Fruit fly (Drosophila melanogaster) whole organism, pupa: ENCODE data around the gene CG12024.

Experiments used
- CG10348 ChIP-seq: fragments of 200-800 bp; sonication (Bioruptor generic); IDR thresholded peaks from 2 replicates; pipeline ENCODE4 v1.3.6; 2022; ENCODE audit warnings: missing biosample characterization, missing genetic modification characterization
- CG12605 ChIP-seq: fragments of 200-800 bp; sonication (Bioruptor generic); IDR thresholded peaks from 2 replicates; pipeline ENCODE4 v1.3.6; 2022; ENCODE audit warnings: missing biosample characterization, missing genetic modification characterization
- CG13204 ChIP-seq: fragments of 200-800 bp; sonication (Bioruptor generic); optimal IDR thresholded peaks from 2 replicates; lab custom pipeline; 2018; ENCODE audit warnings: missing biosample characterization, mild to moderate bottlenecking, missing genetic modification characterization, moderate library complexity
- CG14655 ChIP-seq: fragments of 200-800 bp; sonication (Bioruptor generic); optimal IDR thresholded peaks from 3 replicates; lab custom pipeline; 2017; ENCODE audit warnings: mild to moderate bottlenecking, missing biosample characterization, missing genetic modification reagents, missing genetic modification characterization
- CG15710 ChIP-seq: fragments of 200-800 bp; sonication (Bioruptor generic); optimal IDR thresholded peaks from 2 replicates; lab custom pipeline; 2018; ENCODE audit warnings: missing biosample characterization, mild to moderate bottlenecking, missing genetic modification characterization, moderate library complexity
- CG17806 ChIP-seq: fragments of 200-800 bp; sonication (Bioruptor generic); optimal IDR thresholded peaks from 2 replicates; lab custom pipeline; 2018; ENCODE audit warnings: missing biosample characterization, mild to moderate bottlenecking, missing genetic modification characterization, moderate library complexity
- CG32121 ChIP-seq: fragments of 200-800 bp; sonication (Bioruptor generic); IDR thresholded peaks from 2 replicates; pipeline ENCODE4 v1.3.6; 2022; ENCODE audit warnings: missing biosample characterization, missing genetic modification characterization
- CG34367 ChIP-seq: fragments of 200-800 bp; sonication (Bioruptor generic); optimal IDR thresholded peaks from 2 replicates; lab custom pipeline; 2018; ENCODE audit warnings: missing biosample characterization, mild to moderate bottlenecking, missing genetic modification characterization
- CG4496 ChIP-seq: fragments of 200-800 bp; sonication (Bioruptor generic); IDR thresholded peaks from 3 replicates; pipeline ENCODE4 v1.3.6; 2022; ENCODE audit warnings: missing biosample characterization, missing genetic modification characterization
- CG8159 ChIP-seq: fragments of 200-800 bp; sonication (Bioruptor generic); optimal IDR thresholded peaks from 3 replicates; lab custom pipeline; 2018; ENCODE audit warnings: missing biosample characterization, mild to moderate bottlenecking, missing genetic modification characterization, moderate library complexity
- CG8301 ChIP-seq: fragments of 200-800 bp; sonication (Bioruptor generic); optimal IDR thresholded peaks from 2 replicates; lab custom pipeline; 2018; ENCODE audit warnings: missing biosample characterization, mild to moderate bottlenecking, missing genetic modification characterization
- CG9948 ChIP-seq: fragments of 200-800 bp; sonication (Bioruptor generic); optimal IDR thresholded peaks from 2 replicates; lab custom pipeline; 2018; ENCODE audit warnings: missing biosample characterization, mild to moderate bottlenecking, missing genetic modification characterization, moderate library complexity
- D1 ChIP-seq: fragments of 200-800 bp; sonication (Bioruptor generic); optimal IDR thresholded peaks from 2 replicates; lab custom pipeline; 2018; ENCODE audit warnings: missing biosample characterization, mild to moderate bottlenecking, missing genetic modification characterization, moderate library complexity
- EcR ChIP-seq: fragments of 200-800 bp; sonication (Bioruptor generic); optimal IDR thresholded peaks from 3 replicates; lab custom pipeline; 2019; ENCODE audit warnings: missing biosample characterization, missing genetic modification characterization, mild to moderate bottlenecking, moderate library complexity, missing genetic modification reagents
- Ets98B ChIP-seq: fragments of 200-800 bp; sonication (Bioruptor generic); IDR thresholded peaks from 2 replicates; pipeline ENCODE4 v1.3.6; 2022; ENCODE audit warnings: missing biosample characterization, missing genetic modification characterization
- Pif1A ChIP-seq: fragments of 200-800 bp; sonication (Bioruptor generic); optimal IDR thresholded peaks from 3 replicates; lab custom pipeline; 2016; ENCODE audit warnings: missing biosample characterization, missing genetic modification characterization
- Pif1B ChIP-seq: fragments of 200-800 bp; sonication (Bioruptor generic); optimal IDR thresholded peaks from 3 replicates; lab custom pipeline; 2016; ENCODE audit warnings: missing biosample characterization, missing genetic modification characterization
- Snoo ChIP-seq: fragments of 200-800 bp; sonication (Bioruptor generic); optimal IDR thresholded peaks from 3 replicates; lab custom pipeline; 2017; ENCODE audit warnings: missing biosample characterization, mild to moderate bottlenecking, missing genetic modification characterization, inconsistent platforms
- fd96Ca ChIP-seq: fragments of 200-800 bp; sonication (Bioruptor generic); IDR thresholded peaks from 3 replicates; pipeline ENCODE4 v1.3.6; 2022; ENCODE audit warnings: missing biosample characterization, missing genetic modification characterization
- gl ChIP-seq: fragments of 200-800 bp; sonication (Bioruptor generic); optimal IDR thresholded peaks from 2 replicates; lab custom pipeline; 2018; ENCODE audit warnings: missing biosample characterization, mild to moderate bottlenecking, missing genetic modification characterization
- rn ChIP-seq: fragments of 200-800 bp; sonication (Bioruptor generic); IDR thresholded peaks from 2 replicates; pipeline ENCODE4 v1.3.6; 2022; ENCODE audit warnings: missing biosample characterization, missing genetic modification characterization

CG12024 gene

DNA sequence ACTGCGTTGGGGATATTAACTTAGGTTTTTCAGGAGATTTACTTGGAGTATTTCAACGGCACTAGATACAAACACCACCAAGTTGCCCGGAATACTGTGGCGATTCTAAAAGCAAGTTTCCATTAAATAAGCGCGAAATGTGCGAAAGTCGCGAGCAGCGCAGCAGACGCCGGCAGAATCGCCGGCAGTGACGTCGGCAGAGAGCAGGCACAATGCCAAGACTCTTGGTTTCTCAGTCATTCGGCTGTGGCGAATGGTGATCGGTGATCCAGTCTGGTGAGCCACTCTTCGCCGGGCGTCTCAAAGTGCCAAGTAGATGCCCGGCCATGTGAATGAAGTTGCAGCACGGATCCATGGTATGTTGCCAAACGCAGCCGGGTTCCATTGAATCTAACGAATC lies 21.9 kb upstream of the CG12024 start, which contains the start of gene Cpr62Bb:
Gene Cpr62Bb, minus strand, starts transcription at position 101 of the 400 bp plus-strand sequence.
- no peak for TF ChIP-seq CG32121
- no peak for TF ChIP-seq CG34367 (tag; lab: Kevin White, UChicago)
- TF ChIP-seq EcR, result no peak
- no peak for TF ChIP-seq CG14655 (GFP tag; lab: Kevin White, UChicago)
- TF ChIP-seq rn (GFP tag; lab: Robert Waterston, UW), result no peak
- no peak for TF ChIP-seq Snoo (tag; lab: Kevin White, UChicago)
- TF ChIP-seq D1, result no peak
- no peak for TF ChIP-seq CG9948 (tag; lab: Kevin White, UChicago)
- TF ChIP-seq CG12605 (GFP tag; lab: Robert Waterston, UW), result no peak
- TF ChIP-seq Ets98B, result no peak
- no peak for TF ChIP-seq CG17806 (tag; lab: Kevin White, UChicago)
- no peak for TF ChIP-seq CG8159 (tag; lab: Kevin White, UChicago)
- TF ChIP-seq gl, result no peak
- TF ChIP-seq CG10348 (GFP tag; lab: Robert Waterston, UW), result no peak
- TF ChIP-seq CG13204, result no peak
- no peak for TF ChIP-seq CG4496 (GFP tag; lab: Robert Waterston, UW)
- TF ChIP-seq fd96Ca (GFP tag; lab: Robert Waterston, UW), result no peak
- no peak for TF ChIP-seq Pif1B (GFP tag; lab: Kevin White, UChicago)
- TF ChIP-seq CG15710 (tag; lab: Kevin White, UChicago), result no peak

DNA sequence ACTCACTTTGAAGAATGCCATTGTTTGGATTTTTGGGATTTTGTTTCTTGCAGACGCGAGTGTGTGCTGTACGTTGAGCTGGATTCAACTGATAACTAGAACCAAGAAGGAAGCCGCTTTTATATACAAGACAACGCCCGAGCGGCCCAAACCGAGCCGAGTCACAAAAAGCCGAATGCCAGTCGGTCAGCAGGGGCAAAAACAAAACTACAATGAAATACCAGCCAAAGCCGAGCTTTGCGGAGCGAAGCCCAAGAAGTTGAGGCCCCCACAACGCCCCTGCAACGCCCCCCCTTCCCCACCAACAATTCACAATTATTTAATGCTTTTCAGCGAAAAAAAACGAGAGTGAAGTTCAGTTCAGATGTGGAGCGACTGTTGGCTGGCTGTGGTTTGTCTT lies 15.0 kb upstream of the CG12024 start, which contains the start of gene Cpr62Bc:
Gene Cpr62Bc, minus strand, starts transcription at position 101 of the 400 bp plus-strand sequence.
- TF ChIP-seq gl (peak; percentile 12), Snoo (tag; lab: Kevin White, UChicago) (no peak)

- no peak for TF ChIP-seq Pif1A (GFP tag; lab: Kevin White, UChicago)
- no peak for TF ChIP-seq CG8159 (tag; lab: Kevin White, UChicago)
- TF ChIP-seq CG12605 (GFP tag; lab: Robert Waterston, UW), result peak; percentile 32; the same call in 1 of the 2 replicates
- TF ChIP-seq CG32121, result peak; percentile 89
- TF ChIP-seq D1, result no peak
- TF ChIP-seq CG4496 (GFP tag; lab: Robert Waterston, UW), result peak; percentile 86
- peak; percentile 59; the same call in 1 of the 2 replicates for TF ChIP-seq rn (GFP tag; lab: Robert Waterston, UW)
- no peak for TF ChIP-seq EcR
- TF ChIP-seq gl, result no peak
- peak; percentile 57 for TF ChIP-seq CG8301 (tag; lab: Kevin White, UChicago)
- no peak for TF ChIP-seq Snoo (tag; lab: Kevin White, UChicago)
- peak; percentile 47 for TF ChIP-seq CG14655 (GFP tag; lab: Kevin White, UChicago)
- TF ChIP-seq fd96Ca (GFP tag; lab: Robert Waterston, UW), result peak; percentile 86
- no peak for TF ChIP-seq CG15710 (tag; lab: Kevin White, UChicago)
- TF ChIP-seq CG10348 (GFP tag; lab: Robert Waterston, UW), result 0 out of 2 replicates have a peak, but pooled peaks have one; percentile 36
- no peak for TF ChIP-seq CG17806 (tag; lab: Kevin White, UChicago)
- no peak for TF ChIP-seq CG9948 (tag; lab: Kevin White, UChicago)
- peak; percentile 88 for TF ChIP-seq Ets98B
- no peak for TF ChIP-seq CG34367 (tag; lab: Kevin White, UChicago)
- TF ChIP-seq Pif1B (GFP tag; lab: Kevin White, UChicago), result no peak
- TF ChIP-seq CG13204, result no peak
Observed at dm6 chr3L:1844600-1844999, 12.4 kb upstream of the CG12024 start.

dm6 chr3L:1850498-1850897 lies 6.5 kb upstream of the CG12024 start:
- TF ChIP-seq CG8159 (tag; lab: Kevin White, UChicago), result no peak
- TF ChIP-seq CG17806 (tag; lab: Kevin White, UChicago), result no peak
- no peak for TF ChIP-seq rn (GFP tag; lab: Robert Waterston, UW)
- no peak for TF ChIP-seq fd96Ca (GFP tag; lab: Robert Waterston, UW)
- TF ChIP-seq CG14655 (GFP tag; lab: Kevin White, UChicago), result no peak
- TF ChIP-seq CG15710 (tag; lab: Kevin White, UChicago), result no peak
- TF ChIP-seq Ets98B, result no peak
- TF ChIP-seq CG10348 (GFP tag; lab: Robert Waterston, UW), result no peak
- no peak for TF ChIP-seq CG12605 (GFP tag; lab: Robert Waterston, UW)
- no peak for TF ChIP-seq Snoo (tag; lab: Kevin White, UChicago)
- TF ChIP-seq gl, result no peak
- TF ChIP-seq CG32121, result no peak
- no peak for TF ChIP-seq D1
- TF ChIP-seq, all 21 proteins: peak for 0

DNA sequence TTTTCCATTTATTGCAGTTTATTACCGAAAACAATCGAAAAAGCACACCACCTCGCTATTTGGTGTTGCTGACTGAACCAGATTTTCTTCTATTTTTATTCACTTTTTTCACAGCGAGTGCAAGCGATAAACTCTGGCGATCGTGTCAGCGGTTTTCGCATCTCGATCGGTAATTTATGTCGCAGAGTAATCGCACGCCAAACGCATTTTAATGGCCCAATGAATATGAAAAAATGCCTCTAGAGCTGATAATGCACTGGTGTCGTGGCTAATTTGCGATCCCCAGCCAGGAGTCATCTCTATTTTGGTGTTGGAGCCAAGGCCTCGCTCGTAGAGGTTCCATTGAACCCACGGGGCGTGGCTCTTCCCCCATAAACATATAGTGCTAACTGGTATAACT lies 3.7 kb upstream of the CG12024 start:
- no peak for TF ChIP-seq CG12605 (GFP tag; lab: Robert Waterston, UW)
- no peak for TF ChIP-seq CG32121
- no peak for TF ChIP-seq CG14655 (GFP tag; lab: Kevin White, UChicago)
- no peak for TF ChIP-seq Ets98B
- peak; percentile 25 for TF ChIP-seq EcR

DNA sequence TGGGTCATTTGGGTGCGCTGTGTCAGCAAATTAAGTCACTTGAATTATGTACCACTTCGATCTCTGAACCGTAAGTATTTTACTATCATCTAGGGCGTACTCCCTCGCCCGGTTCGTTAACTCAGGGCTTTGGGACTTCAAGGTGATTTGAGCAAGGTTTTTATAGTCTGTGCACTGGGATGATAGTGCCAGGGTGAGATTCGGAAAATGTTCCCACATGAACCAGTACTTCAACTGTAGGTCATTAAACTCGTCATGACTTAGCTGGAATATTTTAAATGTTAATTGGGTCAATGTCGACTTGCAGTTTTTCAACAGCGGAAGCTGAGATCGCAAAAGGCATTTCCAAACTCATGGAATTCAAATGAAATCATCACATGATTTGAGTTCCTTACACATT lies 1.5 kb upstream of the CG12024 start, which contains the start of gene CNMa:
Gene CNMa, minus strand, starts transcription at position 101 of the 400 bp plus-strand sequence.
- TF ChIP-seq D1, result no peak
- no peak for TF ChIP-seq rn (GFP tag; lab: Robert Waterston, UW)
- TF ChIP-seq CG4496 (GFP tag; lab: Robert Waterston, UW), result no peak
- TF ChIP-seq CG14655 (GFP tag; lab: Kevin White, UChicago), result no peak
- TF ChIP-seq Pif1A (GFP tag; lab: Kevin White, UChicago), result no peak
- no peak for TF ChIP-seq CG17806 (tag; lab: Kevin White, UChicago)
- TF ChIP-seq EcR, result no peak
- no peak for TF ChIP-seq CG10348 (GFP tag; lab: Robert Waterston, UW)
- TF ChIP-seq CG32121, result no peak
- TF ChIP-seq CG34367 (tag; lab: Kevin White, UChicago), result no peak
- TF ChIP-seq Pif1B (GFP tag; lab: Kevin White, UChicago), result no peak
- no peak for TF ChIP-seq Ets98B
- TF ChIP-seq CG12605 (GFP tag; lab: Robert Waterston, UW), result no peak
- TF ChIP-seq CG8301 (tag; lab: Kevin White, UChicago), result no peak
